Fruit fly (Drosophila melanogaster) whole organism, embryonic: ENCODE measurements around the gene CG7896.
A peak's percentile ranks its signal among the peaks of the same experiment; 100 is the strongest.

ENCODE experiments used
- Abd-B ChIP-seq: fragments of 200-800 bp; sonication (Bioruptor generic); optimal IDR thresholded peaks from 2 replicates; lab custom pipeline; 2018; ENCODE audit warnings: missing biosample characterization, mild to moderate bottlenecking, missing genetic modification characterization, moderate library complexity
- Asciz ChIP-seq: fragments of 200-800 bp; sonication (Bioruptor generic); optimal IDR thresholded peaks from 2 replicates; lab custom pipeline; 2017; ENCODE audit warnings: missing biosample characterization, mild to moderate bottlenecking, missing genetic modification characterization, missing genetic modification reagents
- Bgb ChIP-seq: fragments of 200-800 bp; sonication (Bioruptor generic); IDR thresholded peaks from 2 replicates; pipeline ENCODE4 v1.3.6; 2022; ENCODE audit warnings: missing biosample characterization, missing genetic modification characterization; ENCODE audit not compliant: partially characterized antibody
- CG10431 ChIP-seq: fragments of 200-800 bp; sonication (Bioruptor generic); optimal IDR thresholded peaks from 3 replicates; lab custom pipeline; 2018; ENCODE audit warnings: missing biosample characterization, mild to moderate bottlenecking, missing genetic modification characterization
- CG10979 ChIP-seq: fragments of 200-800 bp; sonication (Bioruptor generic); optimal IDR thresholded peaks from 2 replicates; lab custom pipeline; 2018; ENCODE audit warnings: missing biosample characterization, mild to moderate bottlenecking, missing genetic modification characterization, moderate library complexity
- CG12391 ChIP-seq: fragments of 200-800 bp; sonication (Bioruptor generic); optimal IDR thresholded peaks from 3 replicates; lab custom pipeline; 2018; ENCODE audit warnings: missing biosample characterization, mild to moderate bottlenecking, missing genetic modification characterization, moderate library complexity
- CG14710 ChIP-seq: fragments of 200-800 bp; sonication (Bioruptor generic); optimal IDR thresholded peaks from 3 replicates; lab custom pipeline; 2019; ENCODE audit warnings: missing biosample characterization, mild to moderate bottlenecking, missing genetic modification characterization, moderate library complexity
- CG14965 ChIP-seq: fragments of 200-800 bp; sonication (Bioruptor generic); optimal IDR thresholded peaks from 2 replicates; lab custom pipeline; 2016; ENCODE audit warnings: missing biosample characterization, missing genetic modification characterization, borderline replicate concordance
- CG17186 ChIP-seq: fragments of 200-800 bp; sonication (Bioruptor generic); optimal IDR thresholded peaks from 3 replicates; lab custom pipeline; 2017; ENCODE audit warnings: missing biosample characterization, missing genetic modification reagents, missing genetic modification characterization
- CG17568 ChIP-seq: fragments of 200-800 bp; sonication (Bioruptor generic); optimal IDR thresholded peaks from 2 replicates; lab custom pipeline; 2018; ENCODE audit warnings: missing biosample characterization, mild to moderate bottlenecking, missing genetic modification characterization, moderate library complexity
- CG1832 ChIP-seq: fragments of 200-800 bp; sonication (Bioruptor generic); optimal IDR thresholded peaks from 2 replicates; lab custom pipeline; 2017; ENCODE audit warnings: missing biosample characterization, mild to moderate bottlenecking, missing genetic modification characterization, inconsistent platforms
- CG2875 ChIP-seq: fragments of 200-800 bp; sonication (Bioruptor generic); optimal IDR thresholded peaks from 2 replicates; lab custom pipeline; 2017; ENCODE audit warnings: missing biosample characterization, mild to moderate bottlenecking, missing genetic modification characterization, missing genetic modification reagents
- CG33213 ChIP-seq: fragments of 200-800 bp; sonication (Bioruptor generic); optimal IDR thresholded peaks from 3 replicates; lab custom pipeline; 2016; ENCODE audit warnings: missing biosample characterization, missing genetic modification characterization
- CG7372 ChIP-seq: fragments of 200-800 bp; sonication (Bioruptor generic); IDR thresholded peaks from 2 replicates; pipeline ENCODE4 v1.3.6; 2022; ENCODE audit warnings: missing biosample characterization, missing genetic modification characterization
- CG7786 ChIP-seq: fragments of 200-800 bp; sonication (Bioruptor generic); optimal IDR thresholded peaks from 2 replicates; lab custom pipeline; 2016; ENCODE audit warnings: missing biosample characterization, missing genetic modification characterization
- CG8089 ChIP-seq: fragments of 200-800 bp; sonication (Bioruptor generic); optimal IDR thresholded peaks from 3 replicates; lab custom pipeline; 2016; ENCODE audit warnings: missing biosample characterization, missing genetic modification characterization
- CG8478 ChIP-seq: fragments of >200 bp; optimal IDR thresholded peaks from 2 replicates; lab custom pipeline; 2018
- CG8944 ChIP-seq: fragments of 200-800 bp; sonication (Bioruptor generic); optimal IDR thresholded peaks from 3 replicates; lab custom pipeline; 2016; ENCODE audit warnings: missing biosample characterization, missing genetic modification characterization
- Dbx ChIP-seq: fragments of 200-800 bp; sonication (Bioruptor generic); IDR thresholded peaks from 3 replicates; pipeline ENCODE4 v1.3.6; 2022; ENCODE audit warnings: missing biosample characterization, missing genetic modification characterization
- E2f2 ChIP-seq: fragments of 200-800 bp; sonication (Bioruptor generic); IDR thresholded peaks from 2 replicates; pipeline ENCODE4 v1.3.6; 2022; ENCODE audit warnings: missing biosample characterization, missing genetic modification characterization
- HLH3B ChIP-seq: fragments of 200-800 bp; sonication (Bioruptor generic); IDR thresholded peaks from 2 replicates; pipeline ENCODE4 v1.3.6; 2022; ENCODE audit warnings: missing biosample characterization, missing genetic modification characterization
- HmgD ChIP-seq: fragments of 200-800 bp; sonication (Bioruptor generic); optimal IDR thresholded peaks from 3 replicates; lab custom pipeline; 2016; ENCODE audit warnings: missing biosample characterization, missing genetic modification characterization
- Mes4 ChIP-seq: fragments of 200-800 bp; sonication (Bioruptor generic); optimal IDR thresholded peaks from 2 replicates; lab custom pipeline; 2016; ENCODE audit warnings: missing biosample characterization, missing genetic modification characterization
- NK7.1 ChIP-seq: fragments of 200-800 bp; sonication (Bioruptor generic); optimal IDR thresholded peaks from 3 replicates; lab custom pipeline; 2016; ENCODE audit warnings: missing biosample characterization, missing genetic modification characterization
- Poxn ChIP-seq: fragments of 200-800 bp; sonication (Bioruptor generic); IDR thresholded peaks from 2 replicates; pipeline ENCODE4 v1.3.6; 2022; ENCODE audit warnings: missing biosample characterization, missing genetic modification characterization
- Ptx1 ChIP-seq: fragments of 200-800 bp; sonication (Bioruptor generic); IDR thresholded peaks from 2 replicates; pipeline ENCODE4 v1.3.6; 2022; ENCODE audit warnings: missing biosample characterization, missing genetic modification characterization
- Stat92E ChIP-seq, 3 experiments: fragments of >200 bp in 2 of 3; fragments of 200-800 bp in 1 of 3; sonication (Bioruptor generic) in 1 of 3; optimal IDR thresholded peaks; 2 replicates each; lab custom pipeline; 2017 to 2019; ENCODE audit warnings: missing biosample characterization in 3 of 3, missing genetic modification characterization in 3 of 3, mild to moderate bottlenecking in 1 of 3, moderate library complexity in 1 of 3
- bcd ChIP-seq: fragments of 200-800 bp; sonication (Bioruptor generic); optimal IDR thresholded peaks from 2 replicates; lab custom pipeline; 2017; ENCODE audit warnings: missing biosample characterization, mild to moderate bottlenecking, missing genetic modification characterization
- bowl ChIP-seq: fragments of 200-800 bp; sonication (Bioruptor generic); IDR thresholded peaks from 2 replicates; pipeline ENCODE4 v1.3.6; 2022; ENCODE audit warnings: missing biosample characterization, missing genetic modification characterization
- cas ChIP-seq: fragments of 200-800 bp; sonication (Bioruptor generic); IDR thresholded peaks from 2 replicates; pipeline ENCODE4 v1.3.6; 2022; ENCODE audit warnings: missing biosample characterization, missing genetic modification characterization
- caup ChIP-seq: fragments of 200-800 bp; sonication (Bioruptor generic); optimal IDR thresholded peaks from 3 replicates; lab custom pipeline; 2017; ENCODE audit warnings: missing biosample characterization, mild to moderate bottlenecking, missing genetic modification characterization, moderate library complexity; ENCODE audit not compliant: severe bottlenecking
- disco-r ChIP-seq: fragments of 200-800 bp; sonication (Bioruptor generic); optimal IDR thresholded peaks from 2 replicates; lab custom pipeline; 2016; ENCODE audit warnings: missing biosample characterization, missing genetic modification characterization
- dmrt99B ChIP-seq: fragments of 200-800 bp; sonication (Bioruptor generic); optimal IDR thresholded peaks from 2 replicates; lab custom pipeline; 2018; ENCODE audit warnings: missing biosample characterization, mild to moderate bottlenecking, missing genetic modification characterization, moderate library complexity
- fd102C ChIP-seq: fragments of 200-800 bp; sonication (Bioruptor generic); optimal IDR thresholded peaks from 2 replicates; lab custom pipeline; 2018; ENCODE audit warnings: missing biosample characterization, mild to moderate bottlenecking, missing genetic modification characterization, moderate library complexity
- gcm2 ChIP-seq: fragments of 200-800 bp; sonication (Bioruptor generic); optimal IDR thresholded peaks from 2 replicates; lab custom pipeline; 2016; ENCODE audit warnings: missing biosample characterization, missing genetic modification characterization
- gem ChIP-seq: fragments of 200-800 bp; sonication (Bioruptor generic); optimal IDR thresholded peaks from 2 replicates; lab custom pipeline; 2019; ENCODE audit warnings: missing biosample characterization, mild to moderate bottlenecking, missing genetic modification characterization, moderate library complexity
- grau ChIP-seq: fragments of 200-800 bp; optimal IDR thresholded peaks from 3 replicates; lab custom pipeline; 2019; ENCODE audit warnings: missing biosample characterization, mild to moderate bottlenecking, missing genetic modification characterization, moderate library complexity
- insv ChIP-seq, 2 experiments: fragments of 200-800 bp; sonication (Bioruptor generic); optimal IDR thresholded peaks; 3 replicates each; lab custom pipeline; 2016 to 2018; ENCODE audit warnings: missing biosample characterization in 2 of 2, missing genetic modification characterization in 2 of 2
- lmd ChIP-seq: fragments of 200-800 bp; sonication (Bioruptor generic); IDR thresholded peaks from 2 replicates; pipeline ENCODE4 v1.3.6; 2022; ENCODE audit warnings: missing biosample characterization, missing genetic modification characterization
- lola ChIP-seq, 3 experiments: fragments of >200 bp in 2 of 3; fragments of 200-800 bp in 1 of 3; sonication (Bioruptor generic) in 1 of 3; optimal IDR thresholded peaks; 2 replicates each; lab custom pipeline; 2017 to 2019; ENCODE audit warnings: missing biosample characterization in 3 of 3, missing genetic modification characterization in 3 of 3, mild to moderate bottlenecking in 1 of 3, moderate library complexity in 1 of 3
- mirr ChIP-seq: fragments of 200-800 bp; sonication (Bioruptor generic); optimal IDR thresholded peaks from 3 replicates; lab custom pipeline; 2018; ENCODE audit warnings: missing biosample characterization, mild to moderate bottlenecking, missing genetic modification characterization
- nmo ChIP-seq: fragments of 200-800 bp; sonication (Bioruptor generic); optimal IDR thresholded peaks from 2 replicates; lab custom pipeline; 2018; ENCODE audit warnings: missing biosample characterization, mild to moderate bottlenecking, missing genetic modification characterization, moderate library complexity
- pita ChIP-seq: fragments of 200-800 bp; sonication (Bioruptor generic); optimal IDR thresholded peaks from 2 replicates; lab custom pipeline; 2017; ENCODE audit warnings: missing biosample characterization, mild to moderate bottlenecking, missing genetic modification characterization
- salm ChIP-seq: fragments of 200-800 bp; sonication (Bioruptor generic); optimal IDR thresholded peaks from 2 replicates; lab custom pipeline; 2018; ENCODE audit warnings: missing biosample characterization, mild to moderate bottlenecking, missing genetic modification characterization
- sima ChIP-seq: fragments of 200-800 bp; sonication (Bioruptor generic); optimal IDR thresholded peaks from 2 replicates; lab custom pipeline; 2016; ENCODE audit warnings: missing biosample characterization, missing genetic modification characterization
- tio ChIP-seq: fragments of 200-800 bp; sonication (Bioruptor generic); optimal IDR thresholded peaks from 2 replicates; lab custom pipeline; 2017; ENCODE audit warnings: missing biosample characterization, missing genetic modification characterization, inconsistent platforms
- tna ChIP-seq: fragments of 200-800 bp; sonication (Bioruptor generic); IDR thresholded peaks from 2 replicates; pipeline ENCODE4 v1.3.6; 2022; ENCODE audit warnings: missing biosample characterization, missing genetic modification characterization; ENCODE audit not compliant: partially characterized antibody
- unpg ChIP-seq: fragments of 200-800 bp; sonication (Bioruptor generic); optimal IDR thresholded peaks from 3 replicates; lab custom pipeline; 2018; ENCODE audit warnings: missing biosample characterization, mild to moderate bottlenecking, missing genetic modification characterization, moderate library complexity
- zen ChIP-seq: fragments of 200-800 bp; sonication (Bioruptor generic); optimal IDR thresholded peaks from 3 replicates; lab custom pipeline; 2018; ENCODE audit warnings: missing biosample characterization, mild to moderate bottlenecking, missing genetic modification characterization, moderate library complexity

The CG7896 gene

DNA sequence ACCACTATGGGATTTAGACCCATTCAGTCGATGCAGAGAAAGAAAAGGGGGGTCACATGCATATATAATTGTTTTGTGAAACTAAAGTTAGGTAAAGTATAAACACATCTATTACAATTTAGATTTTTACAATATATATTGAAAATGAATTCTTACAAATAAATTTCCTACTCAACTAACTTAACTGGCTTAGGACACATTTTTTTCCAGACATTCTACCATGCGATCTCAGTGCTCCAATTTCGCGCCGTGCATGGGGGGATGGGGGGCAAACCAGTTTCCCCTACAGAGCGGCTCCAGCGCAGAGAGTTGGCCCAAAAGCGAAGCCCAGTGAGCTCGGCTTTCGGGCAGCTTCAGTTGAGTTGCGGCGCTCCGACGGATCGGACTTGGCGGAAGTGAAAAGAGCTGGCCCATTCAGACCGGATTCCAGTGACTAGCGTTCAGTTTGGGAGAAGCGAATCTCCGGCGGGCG, at the start of gene CG7896 (continued):
- TF ChIP-seq fd102C (GFP tag; lab: Kevin White, UChicago) (no peak), gem (tag; lab: Kevin White, UChicago) (peak; percentile 79), bowl (GFP tag; lab: Robert Waterston, UW) (no peak), tio (GFP tag; lab: Kevin White, UChicago) (peak; percentile 57), lmd (peak; percentile 87), cas (GFP tag; lab: Robert Waterston, UW) (0 out of 2 replicates have a peak, but pooled peaks have one; percentile 14), insv (GFP tag; optimal IDR thresholded peaks at IDR 0.05; lab: Kevin White, UChicago) (no peak), E2f2 (GFP tag; lab: Robert Waterston, UW) (peak; percentile 55; the same call in 1 of the 2 replicates), lola (GFP tag; optimal IDR thresholded peaks at IDR 0.05; lab: Kevin White, UChicago) (peak in 1 of 3 experiments; percentile 54), Abd-B (GFP tag; lab: Kevin White, UChicago) (peak; percentile 54), dmrt99B (tag; lab: Kevin White, UChicago) (peak; percentile 75), CG10979 (peak; percentile 71), HLH3B (GFP tag; lab: Robert Waterston, UW) (peak; percentile 76), Ptx1 (GFP tag; lab: Robert Waterston, UW) (peak; percentile 88), HmgD (GFP tag; lab: Kevin White, UChicago) (no peak), sima (GFP tag; lab: Kevin White, UChicago) (no peak), bcd (GFP tag; lab: Kevin White, UChicago) (peak; percentile 74), salm (tag; lab: Kevin White, UChicago) (no peak), NK7.1 (GFP tag; lab: Kevin White, UChicago) (no peak), CG14710 (tag; lab: Kevin White, UChicago) (peak; percentile 59), grau (tag; lab: Kevin White, UChicago) (peak; percentile 69), CG14965 (no peak), CG33213 (GFP tag; lab: Kevin White, UChicago) (no peak), Bgb (GFP tag; lab: Robert Waterston, UW) (no peak), CG10431 (no peak), Mes4 (no peak), Poxn (no peak), zen (tag; lab: Kevin White, UChicago) (no peak), Dbx (GFP tag; lab: Robert Waterston, UW) (peak; percentile 80), CG17186 (GFP tag; lab: Kevin White, UChicago) (no peak), CG7786 (GFP tag; lab: Kevin White, UChicago) (no peak), CG1832 (GFP tag; lab: Kevin White, UChicago) (no peak), CG17568 (GFP tag; lab: Kevin White, UChicago) (no peak), CG7372 (GFP tag; lab: Robert Waterston, UW) (peak; percentile 75), tna (GFP tag; lab: Robert Waterston, UW) (no peak), unpg (GFP tag; lab: Kevin White, UChicago) (peak; percentile 58), Asciz (GFP tag; lab: Kevin White, UChicago) (peak; percentile 4), CG2875 (GFP tag; lab: Kevin White, UChicago) (peak; percentile 53), gcm2 (GFP tag; lab: Kevin White, UChicago) (no peak), caup (GFP tag; lab: Kevin White, UChicago) (peak; percentile 67), CG8089 (GFP tag; lab: Kevin White, UChicago) (no peak), CG8478 (lab: Kevin White, UChicago) (no peak), Stat92E (GFP tag; optimal IDR thresholded peaks at IDR 0.05; lab: Kevin White, UChicago) (peak in 1 of 3 experiments; percentile 13), CG12391 (tag; lab: Kevin White, UChicago) (peak; percentile 65), nmo (peak; percentile 89), disco-r (GFP tag; lab: Kevin White, UChicago) (no peak), pita (GFP tag; lab: Kevin White, UChicago) (no peak), CG8944 (GFP tag; lab: Kevin White, UChicago) (no peak), mirr (GFP tag; lab: Kevin White, UChicago) (peak; percentile 22)
